In genomic region chrX:15335845-15336453, dm6 we compare ENCODE assay signal across 4 fruit fly cellular contexts.
TF ChIP-seq lines count a peak whose summit lies in the region.

No protein-coding gene starts in this region.

- no peak for TF ChIP-seq CTCF in whole organism, embryonic (GFP tag; optimal IDR thresholded peaks at IDR 0.05; lab: Kevin White, UChicago)

TF ChIP-seq in whole organism, adult, 20 proteins besides CTCF, POLR2A, EP300 and RAD21:
- TF ChIP-seq Mnt (GFP tag; optimal IDR thresholded peaks at IDR 0.05; lab: Kevin White, UChicago): peak; percentile 48
- TF ChIP-seq Clk (GFP tag; optimal IDR thresholded peaks at IDR 0.05; lab: Kevin White, UChicago): no peak
- TF ChIP-seq cnc (optimal IDR thresholded peaks at IDR 0.05; lab: Kevin White, UChicago): peak; percentile 36 to 79
- TF ChIP-seq CG12768 (GFP tag; optimal IDR thresholded peaks at IDR 0.05; lab: Kevin White, UChicago): peak; percentile 43
- TF ChIP-seq CG7045 (GFP tag; optimal IDR thresholded peaks at IDR 0.05; lab: Kevin White, UChicago): peak; percentile 43
- TF ChIP-seq CG7101 (tag; optimal IDR thresholded peaks at IDR 0.05; lab: Kevin White, UChicago): peak; percentile 77
- no peak for TF ChIP-seq CG5204 (GFP tag; optimal IDR thresholded peaks at IDR 0.05; lab: Kevin White, UChicago)
- TF ChIP-seq Crg-1 (GFP tag; optimal IDR thresholded peaks at IDR 0.05; lab: Kevin White, UChicago): no peak
- no peak for TF ChIP-seq kay (GFP tag; lab: Kevin White, UChicago; ENCODE audit: borderline replicate concordance)
- TF ChIP-seq bab1 (GFP tag; optimal IDR thresholded peaks at IDR 0.05; lab: Kevin White, UChicago): no peak
- no peak for TF ChIP-seq CG1620 (GFP tag; optimal IDR thresholded peaks at IDR 0.05; lab: Kevin White, UChicago)
- peak; percentile 75 for TF ChIP-seq CG11617 (GFP tag; optimal IDR thresholded peaks at IDR 0.05; lab: Kevin White, UChicago)
- peak; percentile 71 for TF ChIP-seq CG14711 (tag; optimal IDR thresholded peaks at IDR 0.05; lab: Kevin White, UChicago)
- TF ChIP-seq cic (GFP tag; optimal IDR thresholded peaks at IDR 0.05; lab: Kevin White, UChicago): peak; percentile 87
- TF ChIP-seq tj (GFP tag; optimal IDR thresholded peaks at IDR 0.05; lab: Kevin White, UChicago): peak; percentile 56
- TF ChIP-seq ovo (GFP tag; optimal IDR thresholded peaks at IDR 0.05; lab: Kevin White, UChicago): no peak
- no peak for TF ChIP-seq toe (GFP tag; optimal IDR thresholded peaks at IDR 0.05; lab: Kevin White, UChicago)
- peak; percentile 48 for TF ChIP-seq pad (GFP tag; optimal IDR thresholded peaks at IDR 0.05; lab: Kevin White, UChicago)
- TF ChIP-seq CG33017 (tag; optimal IDR thresholded peaks at IDR 0.05; lab: Kevin White, UChicago): peak; percentile 61
- TF ChIP-seq Hr96 (GFP tag; optimal IDR thresholded peaks at IDR 0.05; lab: Kevin White, UChicago): peak; percentile 43

TF ChIP-seq in whole organism, embryonic, 481 proteins besides CTCF, POLR2A, EP300 and RAD21 (continues in another document):
- no peak for TF ChIP-seq CG15269 (tag; optimal IDR thresholded peaks at IDR 0.05; lab: Kevin White, UChicago)
- TF ChIP-seq crol (GFP tag; IDR thresholded peaks at IDR 0.05; lab: Robert Waterston, UW): 0 out of 2 replicates have a peak, but pooled peaks have one; percentile 14
- TF ChIP-seq row (GFP tag; IDR thresholded peaks at IDR 0.05; lab: Robert Waterston, UW): 0 out of 3 replicates have a peak, but pooled peaks have one; percentile 19
- TF ChIP-seq Gsc (GFP tag; IDR thresholded peaks at IDR 0.05; lab: Robert Waterston, UW): no peak
- TF ChIP-seq Hand (GFP tag; optimal IDR thresholded peaks at IDR 0.05; lab: Kevin White, UChicago): no peak
- TF ChIP-seq Lim3 (GFP tag; IDR thresholded peaks at IDR 0.05; lab: Robert Waterston, UW): no peak
- peak; percentile 44 for TF ChIP-seq sug (tag; optimal IDR thresholded peaks at IDR 0.05; lab: Kevin White, UChicago)
- TF ChIP-seq CG7357 (GFP tag; IDR thresholded peaks at IDR 0.05; lab: Robert Waterston, UW): no peak
- peak; percentile 39 for TF ChIP-seq CG34376 (GFP tag; optimal IDR thresholded peaks at IDR 0.05; lab: Kevin White, UChicago)
- TF ChIP-seq gcm2 (GFP tag; optimal IDR thresholded peaks at IDR 0.05; lab: Kevin White, UChicago): no peak
- no peak for TF ChIP-seq Camta (GFP tag; optimal IDR thresholded peaks at IDR 0.05; lab: Kevin White, UChicago)
- TF ChIP-seq Trl (optimal IDR thresholded peaks at IDR 0.05; lab: Kevin White, UChicago): no peak
- no peak for TF ChIP-seq Trl (GFP tag; optimal IDR thresholded peaks at IDR 0.05; lab: Kevin White, UChicago)
- peak; percentile 12 for TF ChIP-seq CG10274 (GFP tag; optimal IDR thresholded peaks at IDR 0.05; lab: Kevin White, UChicago)
- TF ChIP-seq mirr (GFP tag; optimal IDR thresholded peaks at IDR 0.05; lab: Kevin White, UChicago): peak; percentile 5
- peak; percentile 73 for TF ChIP-seq exex (tag; optimal IDR thresholded peaks at IDR 0.05; lab: Kevin White, UChicago)
- TF ChIP-seq CG18599 (GFP tag; optimal IDR thresholded peaks at IDR 0.05; lab: Kevin White, UChicago): peak; percentile 10
- no peak for TF ChIP-seq Dad (GFP tag; optimal IDR thresholded peaks at IDR 0.05; lab: Kevin White, UChicago)
- peak; percentile 25 for TF ChIP-seq CG13296 (GFP tag; optimal IDR thresholded peaks at IDR 0.05; lab: Kevin White, UChicago)
- TF ChIP-seq CG6791 (GFP tag; IDR thresholded peaks at IDR 0.05; lab: Robert Waterston, UW; ENCODE audit: partially characterized antibody): no peak
- TF ChIP-seq CG6683 (GFP tag; optimal IDR thresholded peaks at IDR 0.05; lab: Kevin White, UChicago): no peak
- 0 out of 2 replicates have a peak, but pooled peaks have one; percentile 12 for TF ChIP-seq GATAe (GFP tag; conservative IDR thresholded peaks at IDR 0.05; lab: Robert Waterston, UW)
- no peak for TF ChIP-seq danr (GFP tag; IDR thresholded peaks at IDR 0.05; lab: Robert Waterston, UW)
- peak in 1 of 2 experiments; percentile 36 for TF ChIP-seq Pdp1 (GFP tag; optimal IDR thresholded peaks at IDR 0.05; lab: Kevin White, UChicago)

TF ChIP-seq in whole organism, prepupa, 60 proteins besides CTCF, POLR2A, EP300 and RAD21 (continues in another document):
- TF ChIP-seq CG8119 (GFP tag; IDR thresholded peaks at IDR 0.05; lab: Robert Waterston, UW) (no peak), Eip78C (GFP tag; lab: Kevin White, UChicago) (peak; percentile 62), dac (GFP tag; optimal IDR thresholded peaks at IDR 0.05; lab: Kevin White, UChicago) (no peak), fkh (GFP tag; optimal IDR thresholded peaks at IDR 0.05; lab: Kevin White, UChicago) (no peak), Eip75B (GFP tag; optimal IDR thresholded peaks at IDR 0.05; lab: Kevin White, UChicago) (no peak), Smox (GFP tag; optimal IDR thresholded peaks at IDR 0.05; lab: Kevin White, UChicago) (peak; percentile 22), CG8632 (GFP tag; optimal IDR thresholded peaks at IDR 0.05; lab: Kevin White, UChicago) (no peak), Hr4 (GFP tag; optimal IDR thresholded peaks at IDR 0.05; lab: Kevin White, UChicago) (no peak), CG3919 (GFP tag; optimal IDR thresholded peaks at IDR 0.05; lab: Kevin White, UChicago) (no peak), Gug (GFP tag; IDR thresholded peaks at IDR 0.05; lab: Robert Waterston, UW) (no peak), Ets21C (GFP tag; optimal IDR thresholded peaks at IDR 0.05; lab: Kevin White, UChicago) (peak; percentile 19), CG31627 (GFP tag; optimal IDR thresholded peaks at IDR 0.05; lab: Kevin White, UChicago) (peak; percentile 20), cyc (GFP tag; optimal IDR thresholded peaks at IDR 0.05; lab: Kevin White, UChicago) (peak; percentile 3), fd85E (GFP tag; optimal IDR thresholded peaks at IDR 0.05; lab: Kevin White, UChicago) (no peak), CG10669 (GFP tag; optimal IDR thresholded peaks at IDR 0.05; lab: Kevin White, UChicago) (no peak), lz (GFP tag; optimal IDR thresholded peaks at IDR 0.05; lab: Kevin White, UChicago) (peak; percentile 38), CG15336 (GFP tag; IDR thresholded peaks at IDR 0.05; lab: Robert Waterston, UW) (no peak), Sox102F (GFP tag; optimal IDR thresholded peaks at IDR 0.05; lab: Kevin White, UChicago) (no peak), Ets96B (tag; optimal IDR thresholded peaks at IDR 0.05; lab: Kevin White, UChicago) (no peak), Sox14 (GFP tag; optimal IDR thresholded peaks at IDR 0.05; lab: Kevin White, UChicago) (peak; percentile 4), CG11762 (GFP tag; optimal IDR thresholded peaks at IDR 0.05; lab: Kevin White, UChicago; ENCODE audit: insufficient read depth) (no peak), Met (GFP tag; optimal IDR thresholded peaks at IDR 0.05; lab: Kevin White, UChicago) (peak; percentile 42), CG7368 (GFP tag; optimal IDR thresholded peaks at IDR 0.05; lab: Kevin White, UChicago) (no peak), eg (GFP tag; IDR thresholded peaks at IDR 0.05; lab: Robert Waterston, UW) (no peak), Hr39 (GFP tag; optimal IDR thresholded peaks at IDR 0.05; lab: Kevin White, UChicago) (peak; percentile 37), pdm3 (GFP tag; optimal IDR thresholded peaks at IDR 0.05; lab: Kevin White, UChicago) (no peak), net (GFP tag; optimal IDR thresholded peaks at IDR 0.05; lab: Kevin White, UChicago) (no peak), CG8319 (GFP tag; optimal IDR thresholded peaks at IDR 0.05; lab: Kevin White, UChicago) (no peak)

TF ChIP-seq in whole organism, wandering third instar larva, 38 proteins besides CTCF, POLR2A, EP300 and RAD21 (continues in another document):
- TF ChIP-seq CG9705 (GFP tag; optimal IDR thresholded peaks at IDR 0.05; lab: Kevin White, UChicago) (no peak), Rel (GFP tag; optimal IDR thresholded peaks at IDR 0.05; lab: Kevin White, UChicago) (no peak), Rel (tag; optimal IDR thresholded peaks at IDR 0.05; lab: Kevin White, UChicago) (peak; percentile 9), GATAd (GFP tag; optimal IDR thresholded peaks at IDR 0.05; lab: Kevin White, UChicago) (no peak), Sp1 (GFP tag; optimal IDR thresholded peaks at IDR 0.05; lab: Kevin White, UChicago) (peak; percentile 66), br (GFP tag; optimal IDR thresholded peaks at IDR 0.05; lab: Kevin White, UChicago) (peak; percentile 59), Mio (GFP tag; optimal IDR thresholded peaks at IDR 0.05; lab: Kevin White, UChicago) (no peak), Hr83 (GFP tag; optimal IDR thresholded peaks at IDR 0.05; lab: Kevin White, UChicago; ENCODE audit: poor library complexity, severe bottlenecking) (no peak), brk (GFP tag; optimal IDR thresholded peaks at IDR 0.05; lab: Kevin White, UChicago) (no peak), Abd-B (GFP tag; optimal IDR thresholded peaks at IDR 0.05; lab: Kevin White, UChicago) (no peak), ey (GFP tag; optimal IDR thresholded peaks at IDR 0.05; lab: Kevin White, UChicago) (peak; percentile 56), dmrt93B (GFP tag; optimal IDR thresholded peaks at IDR 0.05; lab: Kevin White, UChicago) (no peak), OdsH (GFP tag; optimal IDR thresholded peaks at IDR 0.05; lab: Kevin White, UChicago) (peak; percentile 60), lola (GFP tag; optimal IDR thresholded peaks at IDR 0.05; lab: Kevin White, UChicago) (no peak), psq (GFP tag; optimal IDR thresholded peaks at IDR 0.05; lab: Kevin White, UChicago) (peak; percentile 39), Hnf4 (GFP tag; optimal IDR thresholded peaks at IDR 0.05; lab: Kevin White, UChicago) (no peak), Vsx2 (GFP tag; optimal IDR thresholded peaks at IDR 0.05; lab: Kevin White, UChicago; ENCODE audit: partially characterized antibody) (no peak), sv (GFP tag; optimal IDR thresholded peaks at IDR 0.05; lab: Kevin White, UChicago) (no peak), h (GFP tag; optimal IDR thresholded peaks at IDR 0.05; lab: Kevin White, UChicago) (peak; percentile 69), CG32264 (GFP tag; optimal IDR thresholded peaks at IDR 0.05; lab: Kevin White, UChicago) (no peak), jim (GFP tag; optimal IDR thresholded peaks at IDR 0.05; lab: Kevin White, UChicago) (no peak), Dfd (GFP tag; optimal IDR thresholded peaks at IDR 0.05; lab: Kevin White, UChicago) (no peak), Dif (GFP tag; optimal IDR thresholded peaks at IDR 0.05; lab: Kevin White, UChicago; ENCODE audit: partially characterized antibody) (no peak), sage (GFP tag; optimal IDR thresholded peaks at IDR 0.05; lab: Kevin White, UChicago) (no peak), tai (GFP tag; optimal IDR thresholded peaks at IDR 0.05; lab: Kevin White, UChicago) (no peak), Myc (optimal IDR thresholded peaks at IDR 0.05; lab: Kevin White, UChicago) (no peak), rgr (GFP tag; optimal IDR thresholded peaks at IDR 0.05; lab: Kevin White, UChicago) (peak; percentile 39), Hr78 (GFP tag; optimal IDR thresholded peaks at IDR 0.05; lab: Kevin White, UChicago) (no peak), foxo (GFP tag; optimal IDR thresholded peaks at IDR 0.05; lab: Kevin White, UChicago) (peak in 1 of 2 experiments; percentile 58), CrebA (GFP tag; optimal IDR thresholded peaks at IDR 0.05; lab: Kevin White, UChicago; ENCODE audit: borderline replicate concordance) (no peak)
